Worm (Caenorhabditis elegans): Measurements from ENCODE around the gene clec-39.

DNA sequence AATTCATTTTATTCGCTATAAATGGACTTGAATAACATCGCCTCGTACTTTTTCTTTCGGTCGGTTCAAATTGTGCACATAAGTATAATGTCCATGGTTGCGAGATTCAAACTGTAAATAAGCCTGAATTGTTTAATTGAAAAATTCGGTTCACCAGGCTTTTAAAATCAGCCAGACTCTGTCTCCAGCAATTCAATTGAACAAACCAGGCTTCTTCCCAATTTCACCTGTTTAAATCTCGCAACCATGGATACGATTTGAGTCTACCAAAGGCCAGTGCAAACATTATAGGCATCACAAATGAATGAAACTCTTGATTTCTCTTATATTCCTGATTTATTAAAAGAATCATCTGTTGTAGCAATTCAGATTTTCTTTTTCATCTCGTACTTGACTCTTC lies 7.5 kb upstream of the clec-39 start, which contains the start of gene srz-100:
- TF ChIP-seq ceh-13 (GFP tag; optimal IDR thresholded peaks at IDR 0.05) (no peak), B0310.2 (tag; optimal IDR thresholded peaks at IDR 0.05) (no peak), ama-1 (optimal IDR thresholded peaks at IDR 0.05) (no peak), tra-4 (tag; optimal IDR thresholded peaks at IDR 0.05) (no peak), ceh-36 (tag; optimal IDR thresholded peaks at IDR 0.05) (no peak), hmg-4 (GFP tag; optimal IDR thresholded peaks at IDR 0.05) (no peak), tbx-37 (GFP tag; conservative IDR thresholded peaks at IDR 0.05) (no peak), sea-1 (GFP tag; conservative IDR thresholded peaks at IDR 0.05) (no peak)
